Fruit fly (Drosophila melanogaster): Measurements from ENCODE around the gene twf.

dm6 chr3R:14108158-14108921 is 14.1 kb upstream of the twf start, which contains the start of gene CG12402:
- no peak for TF ChIP-seq pan (optimal IDR thresholded peaks at IDR 0.05)
- no peak for TF ChIP-seq psq (optimal IDR thresholded peaks at IDR 0.05)
